Fruit fly (Drosophila melanogaster) whole organism, embryonic: Measurements from ENCODE around the gene CG14450.

Experiments used
- Abd-B ChIP-seq: fragments of 200-800 bp; sonication (Bioruptor generic); optimal IDR thresholded peaks from 2 replicates; lab custom pipeline; 2018; ENCODE audit warnings: missing biosample characterization, mild to moderate bottlenecking, missing genetic modification characterization, moderate library complexity
- CG10462 ChIP-seq: fragments of 200-800 bp; sonication (Bioruptor generic); optimal IDR thresholded peaks from 2 replicates; lab custom pipeline; 2016; ENCODE audit warnings: missing biosample characterization, missing genetic modification characterization
- CG4360 ChIP-seq: fragments of 200-800 bp; sonication (Bioruptor generic); IDR thresholded peaks from 2 replicates; pipeline ENCODE4 v1.3.6; 2022; ENCODE audit warnings: missing biosample characterization, missing genetic modification characterization
- Neu2 ChIP-seq: fragments of 200-800 bp; sonication (Bioruptor generic); optimal IDR thresholded peaks from 3 replicates; lab custom pipeline; 2016; ENCODE audit warnings: missing biosample characterization, missing genetic modification characterization, borderline replicate concordance
- Poxn ChIP-seq: fragments of 200-800 bp; sonication (Bioruptor generic); IDR thresholded peaks from 2 replicates; pipeline ENCODE4 v1.3.6; 2022; ENCODE audit warnings: missing biosample characterization, missing genetic modification characterization
- danr ChIP-seq: fragments of 200-800 bp; sonication (Bioruptor generic); IDR thresholded peaks from 2 replicates; pipeline ENCODE4 v1.3.6; 2022; ENCODE audit warnings: missing biosample characterization, missing genetic modification characterization
- disco-r ChIP-seq: fragments of 200-800 bp; sonication (Bioruptor generic); optimal IDR thresholded peaks from 2 replicates; lab custom pipeline; 2016; ENCODE audit warnings: missing biosample characterization, missing genetic modification characterization
- pnt ChIP-seq: fragments of 200-800 bp; sonication (Bioruptor generic); optimal IDR thresholded peaks from 3 replicates; lab custom pipeline; 2016; ENCODE audit warnings: missing biosample characterization, missing genetic modification characterization
- row ChIP-seq: fragments of 200-800 bp; sonication (Bioruptor generic); IDR thresholded peaks from 3 replicates; pipeline ENCODE4 v1.3.6; 2022; ENCODE audit warnings: missing biosample characterization, missing genetic modification characterization
- stc ChIP-seq: fragments of 200-800 bp; sonication (Bioruptor generic); IDR thresholded peaks from 2 replicates; pipeline ENCODE4 v1.3.6; 2022; ENCODE audit warnings: missing biosample characterization, missing genetic modification characterization

dm6 chr3L:22773383-22773873 is 45.8 kb upstream of the CG14450 start:
- TF ChIP-seq danr (GFP tag; lab: Robert Waterston, UW): no peak
- no peak for TF ChIP-seq pnt (GFP tag; lab: Kevin White, UChicago)
- TF ChIP-seq Poxn: no peak
- TF ChIP-seq stc (GFP tag; lab: Robert Waterston, UW): no peak
- TF ChIP-seq Neu2 (GFP tag; lab: Kevin White, UChicago): no peak
- TF ChIP-seq row (GFP tag; lab: Robert Waterston, UW): no peak
- TF ChIP-seq CG10462 (GFP tag; lab: Kevin White, UChicago): no peak
- no peak for TF ChIP-seq Abd-B
- TF ChIP-seq CG4360 (GFP tag; lab: Robert Waterston, UW): peak; percentile 92
- no peak for TF ChIP-seq disco-r (GFP tag; lab: Kevin White, UChicago)
